Worm (Caenorhabditis elegans) whole organism, mixed stage, embryonic: ENCODE results near the gene nhr-91.

Experiments
- M03D4.4 ChIP-seq: sonication (generic microtip); optimal IDR thresholded peaks from 2 replicates; lab custom pipeline; 2017; ENCODE audit warnings: mild to moderate bottlenecking, missing genetic modification characterization, missing compliant biosample characterization
- bed-3 ChIP-seq: fragments of 200-800 bp; sonication (Bioruptor generic); optimal IDR thresholded peaks from 3 replicates; lab custom pipeline; 2018; ENCODE audit warnings: mild to moderate bottlenecking, missing genetic modification characterization, moderate library complexity, missing compliant biosample characterization
- blmp-1 ChIP-seq: fragments of 150-350 bp; optimal IDR thresholded peaks from 2 replicates; lab custom pipeline; 2014; ENCODE audit warnings: missing biosample characterization, missing genetic modification characterization
- ceh-39 ChIP-seq: fragments of 150-350 bp; optimal IDR thresholded peaks from 2 replicates; lab custom pipeline; 2014; ENCODE audit warnings: missing biosample characterization, missing genetic modification characterization
- ceh-43 ChIP-seq: fragments of 200-800 bp; sonication (Bioruptor generic); optimal IDR thresholded peaks from 2 replicates; lab custom pipeline; 2018; ENCODE audit warnings: mild to moderate bottlenecking, missing genetic modification characterization, moderate library complexity, missing compliant biosample characterization
- ceh-83 ChIP-seq: fragments of 200-800 bp; sonication (Bioruptor generic); optimal IDR thresholded peaks from 2 replicates; lab custom pipeline; 2018; ENCODE audit warnings: mild to moderate bottlenecking, missing genetic modification characterization, missing compliant biosample characterization
- ces-1 ChIP-seq: fragments of 150-350 bp; optimal IDR thresholded peaks from 2 replicates; lab custom pipeline; 2014; ENCODE audit warnings: missing biosample characterization, missing genetic modification reagents, missing genetic modification characterization
- cnd-1 ChIP-seq: fragments of 200-800 bp; sonication (Bioruptor generic); optimal IDR thresholded peaks from 2 replicates; lab custom pipeline; 2018; ENCODE audit warnings: mild to moderate bottlenecking, missing genetic modification characterization, missing compliant biosample characterization
- drap-1 ChIP-seq: fragments of 200-800 bp; sonication (Bioruptor generic); optimal IDR thresholded peaks from 3 replicates; lab custom pipeline; 2018; ENCODE audit warnings: mild to moderate bottlenecking, missing genetic modification characterization, missing compliant biosample characterization
- elt-1 ChIP-seq: sonication (generic microtip); optimal IDR thresholded peaks from 2 replicates; lab custom pipeline; 2017; ENCODE audit warnings: missing genetic modification characterization, mild to moderate bottlenecking, missing compliant biosample characterization, antibody characterized with exemption, moderate library complexity, borderline replicate concordance; ENCODE audit not compliant: insufficient read depth
- elt-3 ChIP-seq: fragments of 150-350 bp; optimal IDR thresholded peaks from 2 replicates; lab custom pipeline; 2014; ENCODE audit warnings: missing biosample characterization, missing genetic modification characterization
- flh-1 ChIP-seq: fragments of 200-800 bp; sonication (Bioruptor generic); optimal IDR thresholded peaks from 2 replicates; lab custom pipeline; 2018; ENCODE audit warnings: mild to moderate bottlenecking, missing genetic modification characterization, moderate library complexity, missing compliant biosample characterization
- ham-2 ChIP-seq: fragments of 200-800 bp; sonication (Bioruptor generic); optimal IDR thresholded peaks from 2 replicates; lab custom pipeline; 2018; ENCODE audit warnings: mild to moderate bottlenecking, missing genetic modification characterization, missing compliant biosample characterization
- hlh-1 ChIP-seq: fragments of 150-350 bp; optimal IDR thresholded peaks from 2 replicates; lab custom pipeline; 2014; ENCODE audit warnings: missing biosample characterization, missing genetic modification reagents, missing genetic modification characterization
- lin-13 ChIP-seq: fragments of 150-350 bp; optimal IDR thresholded peaks from 2 replicates; lab custom pipeline; 2014; ENCODE audit warnings: missing biosample characterization, missing genetic modification characterization
- lin-32 ChIP-seq: fragments of 200-800 bp; sonication (Bioruptor generic); optimal IDR thresholded peaks from 2 replicates; lab custom pipeline; 2018; ENCODE audit warnings: mild to moderate bottlenecking, missing genetic modification characterization, missing compliant biosample characterization
- lsy-2 ChIP-seq: fragments of 150-350 bp; optimal IDR thresholded peaks from 2 replicates; lab custom pipeline; 2014; ENCODE audit warnings: missing biosample characterization, missing genetic modification characterization
- mab-5 ChIP-seq: fragments of 150-350 bp; optimal IDR thresholded peaks from 2 replicates; lab custom pipeline; 2014; ENCODE audit warnings: missing biosample characterization, missing genetic modification characterization
- mep-1 ChIP-seq: fragments of 150-350 bp; optimal IDR thresholded peaks from 2 replicates; lab custom pipeline; 2017; ENCODE audit warnings: missing biosample characterization, missing genetic modification reagents, missing genetic modification characterization, inconsistent platforms
- mls-2 ChIP-seq: sonication (generic microtip); optimal IDR thresholded peaks from 2 replicates; lab custom pipeline; 2016; ENCODE audit warnings: mild to moderate bottlenecking, missing genetic modification characterization, moderate library complexity, missing compliant biosample characterization
- nhr-12 ChIP-seq: fragments of 150-350 bp; optimal IDR thresholded peaks from 2 replicates; lab custom pipeline; 2014; ENCODE audit warnings: missing biosample characterization, missing genetic modification characterization
- nhr-2 ChIP-seq: fragments of 150-350 bp; optimal IDR thresholded peaks from 2 replicates; lab custom pipeline; 2014; ENCODE audit warnings: missing biosample characterization, missing genetic modification characterization
- nhr-237 ChIP-seq: fragments of 150-350 bp; optimal IDR thresholded peaks from 2 replicates; lab custom pipeline; 2014; ENCODE audit warnings: missing biosample characterization, missing genetic modification characterization
- nhr-28 ChIP-seq: fragments of 150-350 bp; optimal IDR thresholded peaks from 2 replicates; lab custom pipeline; 2014; ENCODE audit warnings: missing biosample characterization, missing genetic modification characterization
- nhr-76 ChIP-seq: sonication (generic microtip); optimal IDR thresholded peaks from 2 replicates; lab custom pipeline; 2017; ENCODE audit warnings: missing biosample characterization, missing genetic modification characterization
- pha-4 ChIP-seq: fragments of 150-350 bp; optimal IDR thresholded peaks from 2 replicates; lab custom pipeline; 2018; ENCODE audit warnings: missing biosample characterization, missing genetic modification reagents, missing genetic modification characterization
- sem-2 ChIP-seq: fragments of 200-800 bp; sonication (Bioruptor generic); optimal IDR thresholded peaks from 2 replicates; lab custom pipeline; 2018; ENCODE audit warnings: mild to moderate bottlenecking, missing genetic modification characterization, missing compliant biosample characterization
- snpc-4 ChIP-seq: fragments of 150-350 bp; optimal IDR thresholded peaks from 2 replicates; lab custom pipeline; 2014; ENCODE audit warnings: missing biosample characterization, missing genetic modification characterization
- sptf-1 ChIP-seq: sonication (generic microtip); optimal IDR thresholded peaks from 2 replicates; lab custom pipeline; 2017; ENCODE audit warnings: mild to moderate bottlenecking, missing genetic modification characterization, moderate library complexity, missing compliant biosample characterization
- tbx-8 ChIP-seq: fragments of 200-800 bp; sonication (Bioruptor generic); optimal IDR thresholded peaks from 2 replicates; lab custom pipeline; 2018; ENCODE audit warnings: mild to moderate bottlenecking, missing genetic modification characterization, moderate library complexity, missing compliant biosample characterization
- unc-120 ChIP-seq: sonication (generic microtip); optimal IDR thresholded peaks from 2 replicates; lab custom pipeline; 2017; ENCODE audit warnings: missing genetic modification characterization, missing compliant biosample characterization; ENCODE audit not compliant: poor library complexity, severe bottlenecking
- unc-39 ChIP-seq: fragments of 150-350 bp; optimal IDR thresholded peaks from 2 replicates; lab custom pipeline; 2014; ENCODE audit warnings: missing biosample characterization, missing genetic modification characterization
- unc-62 ChIP-seq: fragments of 150-350 bp; optimal IDR thresholded peaks from 2 replicates; lab custom pipeline; 2014; ENCODE audit warnings: missing biosample characterization, missing genetic modification reagents, missing genetic modification characterization
- zip-8 ChIP-seq: fragments of 150-350 bp; optimal IDR thresholded peaks from 2 replicates; lab custom pipeline; 2014; ENCODE audit warnings: missing biosample characterization, missing genetic modification characterization
- ztf-11 ChIP-seq: fragments of 150-350 bp; optimal IDR thresholded peaks from 2 replicates; lab custom pipeline; 2014; ENCODE audit warnings: missing biosample characterization, missing genetic modification characterization

Gene nhr-91

ce11 chrX:15277714-15278187 is 31.4 kb upstream of the nhr-91 start, which contains the start of gene kin-20:
kin-20 (minus strand) TSS chrX:15277764.
- no peak for TF ChIP-seq sem-2 (GFP tag; lab: Kevin White, UChicago)
- TF ChIP-seq elt-3, result no peak
- peak; percentile 81 for TF ChIP-seq zip-8 (tag; lab: Kevin White, UChicago)
- TF ChIP-seq ceh-83, result no peak
- peak; percentile 82 for TF ChIP-seq ham-2
- TF ChIP-seq sptf-1 (tag; lab: Kevin White, UChicago), result peak; percentile 61
- no peak for TF ChIP-seq ztf-11 (tag; lab: Kevin White, UChicago)
- TF ChIP-seq lsy-2 (tag; lab: Kevin White, UChicago), result no peak
- no peak for TF ChIP-seq elt-1 (tag; lab: Kevin White, UChicago)
- no peak for TF ChIP-seq ceh-43 (GFP tag; lab: Kevin White, UChicago)
- peak; percentile 44 for TF ChIP-seq blmp-1
- peak; percentile 0 for TF ChIP-seq nhr-237
- TF ChIP-seq cnd-1, result peak; percentile 10
- TF ChIP-seq mls-2 (tag; lab: Kevin White, UChicago), result peak; percentile 60
- peak; percentile 43 for TF ChIP-seq M03D4.4
- no peak for TF ChIP-seq nhr-12 (tag; lab: Kevin White, UChicago)
- TF ChIP-seq, all 35 proteins: peak for 8

- no peak for TF ChIP-seq ceh-43 (GFP tag; lab: Kevin White, UChicago)
- no peak for TF ChIP-seq M03D4.4
- no peak for TF ChIP-seq sptf-1 (tag; lab: Kevin White, UChicago)
- TF ChIP-seq drap-1 (GFP tag; lab: Kevin White, UChicago), result no peak
- no peak for TF ChIP-seq flh-1 (GFP tag; lab: Kevin White, UChicago)
- TF ChIP-seq lsy-2 (tag; lab: Kevin White, UChicago), result no peak
These were observed 30.6 kb upstream of the nhr-91 start for ce11 chrX:15278593-15278992.

ce11 chrX:15279301-15279700 is 29.9 kb upstream of the nhr-91 start:
- TF ChIP-seq ceh-39, result no peak
- no peak for TF ChIP-seq lsy-2 (tag; lab: Kevin White, UChicago)
- TF ChIP-seq mls-2 (tag; lab: Kevin White, UChicago), result peak; percentile 1
- TF ChIP-seq sptf-1 (tag; lab: Kevin White, UChicago), result peak; percentile 58
- TF ChIP-seq unc-120 (tag; lab: Kevin White, UChicago), result peak; percentile 33
- no peak for TF ChIP-seq unc-39 (tag; lab: Kevin White, UChicago)
- TF ChIP-seq drap-1 (GFP tag; lab: Kevin White, UChicago), result no peak
- TF ChIP-seq snpc-4 (tag; lab: Kevin White, UChicago), result no peak
- TF ChIP-seq tbx-8 (GFP tag; lab: Kevin White, UChicago), result no peak
- no peak for TF ChIP-seq lin-13
- TF ChIP-seq ces-1 (GFP tag; lab: Kevin White, UChicago), result no peak
- TF ChIP-seq ham-2, result no peak
- peak; percentile 67 for TF ChIP-seq pha-4 (tag; lab: Kevin White, UChicago)
- TF ChIP-seq hlh-1 (tag; lab: Kevin White, UChicago), result no peak
- peak; percentile 41 for TF ChIP-seq nhr-237
- TF ChIP-seq flh-1 (GFP tag; lab: Kevin White, UChicago), result no peak
- TF ChIP-seq lin-32 (GFP tag; lab: Kevin White, UChicago), result no peak
- no peak for TF ChIP-seq nhr-12 (tag; lab: Kevin White, UChicago)
- no peak for TF ChIP-seq unc-62 (GFP tag; lab: Kevin White, UChicago)
- no peak for TF ChIP-seq sem-2 (GFP tag; lab: Kevin White, UChicago)
- no peak for TF ChIP-seq elt-1 (tag; lab: Kevin White, UChicago)
- no peak for TF ChIP-seq nhr-2 (tag; lab: Kevin White, UChicago)
- TF ChIP-seq mep-1 (tag; lab: Kevin White, UChicago), result no peak
- no peak for TF ChIP-seq ztf-11 (tag; lab: Kevin White, UChicago)
- no peak for TF ChIP-seq elt-3
- TF ChIP-seq nhr-76 (tag; lab: Kevin White, UChicago), result no peak
- no peak for TF ChIP-seq blmp-1
- TF ChIP-seq nhr-28 (tag; lab: Kevin White, UChicago), result no peak
- no peak for TF ChIP-seq bed-3 (GFP tag; lab: Kevin White, UChicago)
- no peak for TF ChIP-seq ceh-83
- no peak for TF ChIP-seq mab-5 (tag; lab: Kevin White, UChicago)
- TF ChIP-seq M03D4.4, result peak; percentile 7
- TF ChIP-seq ceh-43 (GFP tag; lab: Kevin White, UChicago), result no peak
- peak; percentile 20 for TF ChIP-seq cnd-1
- TF ChIP-seq zip-8 (tag; lab: Kevin White, UChicago), result no peak
